Fruit fly (Drosophila melanogaster): ENCODE measurements around the gene Ent2.

- TF ChIP-seq CG11902 (GFP tag; optimal IDR thresholded peaks at IDR 0.05) (no peak), fd85E (GFP tag; optimal IDR thresholded peaks at IDR 0.05) (no peak), CG6792 (GFP tag; optimal IDR thresholded peaks at IDR 0.05) (no peak), Sox102F (GFP tag; optimal IDR thresholded peaks at IDR 0.05) (no peak), Eip93F (GFP tag; optimal IDR thresholded peaks at IDR 0.05) (no peak), CG1621 (tag; optimal IDR thresholded peaks at IDR 0.05) (no peak)
Measured at dm6 chr2L:6584346-6584745, 22.2 kb downstream of the Ent2 start.
